Fruit fly (Drosophila melanogaster): Measurements from ENCODE around the gene CG5282.

The CG5282 gene

dm6 chr3L:20432297-20432696 lies 6.4 kb upstream of the CG5282 start, which contains the start of the genes Las and Psn (continued):
- TF ChIP-seq CG4617 (GFP tag; optimal IDR thresholded peaks at IDR 0.05; ENCODE audit: borderline replicate concordance): peak; percentile 51
- TF ChIP-seq HLH4C (GFP tag; IDR thresholded peaks at IDR 0.05; ENCODE audit: partially characterized antibody): peak; percentile 66
- TF ChIP-seq zfh1 (GFP tag; IDR thresholded peaks at IDR 0.05): no peak
- TF ChIP-seq nerfin-1 (tag; optimal IDR thresholded peaks at IDR 0.05): no peak
- no peak for TF ChIP-seq Nf-YB (GFP tag; optimal IDR thresholded peaks at IDR 0.05)
- peak; percentile 58; the same call in 1 of the 2 replicates for TF ChIP-seq hbn (GFP tag; IDR thresholded peaks at IDR 0.05; ENCODE audit: partially characterized antibody)
- TF ChIP-seq ash1 (GFP tag; optimal IDR thresholded peaks at IDR 0.05): no peak
- TF ChIP-seq CG12236 (GFP tag; optimal IDR thresholded peaks at IDR 0.05): no peak
- no peak for TF ChIP-seq twi (tag; optimal IDR thresholded peaks at IDR 0.05)
- TF ChIP-seq CG18599 (GFP tag; optimal IDR thresholded peaks at IDR 0.05): no peak
- peak; percentile 18 for TF ChIP-seq Hsf (GFP tag; optimal IDR thresholded peaks at IDR 0.05)
- peak; percentile 62 for TF ChIP-seq CG34224 (GFP tag; IDR thresholded peaks at IDR 0.05; ENCODE audit: partially characterized antibody)
- no peak for TF ChIP-seq CG10209 (GFP tag; optimal IDR thresholded peaks at IDR 0.05)
- TF ChIP-seq CG2120 (GFP tag; optimal IDR thresholded peaks at IDR 0.05): peak; percentile 52
- no peak for TF ChIP-seq salm (tag; optimal IDR thresholded peaks at IDR 0.05)
- no peak for TF ChIP-seq CG15479 (GFP tag; optimal IDR thresholded peaks at IDR 0.05)
- peak; percentile 70 for TF ChIP-seq trem (tag; optimal IDR thresholded peaks at IDR 0.05)
- TF ChIP-seq CG8359 (GFP tag; optimal IDR thresholded peaks at IDR 0.05; ENCODE audit: borderline replicate concordance): no peak
- TF ChIP-seq chinmo (GFP tag; IDR thresholded peaks at IDR 0.05; ENCODE audit: partially characterized antibody): no peak
- peak; percentile 20 for TF ChIP-seq CG15514 (GFP tag; optimal IDR thresholded peaks at IDR 0.05)
- peak; percentile 69 for TF ChIP-seq knrl (GFP tag; IDR thresholded peaks at IDR 0.05; ENCODE audit: partially characterized antibody)
- TF ChIP-seq NC2β (GFP tag; optimal IDR thresholded peaks at IDR 0.05): peak; percentile 25
- TF ChIP-seq nom (GFP tag; optimal IDR thresholded peaks at IDR 0.05): peak; percentile 13
- TF ChIP-seq NfI (GFP tag; optimal IDR thresholded peaks at IDR 0.05): no peak
- TF ChIP-seq CG7745 (tag; optimal IDR thresholded peaks at IDR 0.05): no peak
- 0 out of 2 replicates have a peak, but pooled peaks have one; percentile 40 for TF ChIP-seq ato (GFP tag; IDR thresholded peaks at IDR 0.05; ENCODE audit: partially characterized antibody)
- TF ChIP-seq eyg (GFP tag; optimal IDR thresholded peaks at IDR 0.05): no peak
- no peak for TF ChIP-seq trh (GFP tag; optimal IDR thresholded peaks at IDR 0.05)
- TF ChIP-seq crp (GFP tag; optimal IDR thresholded peaks at IDR 0.05): peak; percentile 60 to 93
- peak; percentile 48 for TF ChIP-seq nmo (GFP tag; optimal IDR thresholded peaks at IDR 0.05)
- no peak for TF ChIP-seq btn (GFP tag; optimal IDR thresholded peaks at IDR 0.05)
- TF ChIP-seq Poxn (GFP tag; IDR thresholded peaks at IDR 0.05): no peak
- TF ChIP-seq ci (GFP tag; IDR thresholded peaks at IDR 0.05): no peak
- peak; percentile 89 for TF ChIP-seq Sry-δ (GFP tag; optimal IDR thresholded peaks at IDR 0.05)
- TF ChIP-seq Bgb (GFP tag; IDR thresholded peaks at IDR 0.05; ENCODE audit: partially characterized antibody): 0 out of 2 replicates have a peak, but pooled peaks have one; percentile 32
- TF ChIP-seq pfk (GFP tag; optimal IDR thresholded peaks at IDR 0.05): no peak
- TF ChIP-seq br (optimal IDR thresholded peaks at IDR 0.05): no peak
- TF ChIP-seq CG13775 (GFP tag; optimal IDR thresholded peaks at IDR 0.05): no peak
- TF ChIP-seq Rfx (GFP tag; IDR thresholded peaks at IDR 0.05): no peak
- TF ChIP-seq unpg (GFP tag; optimal IDR thresholded peaks at IDR 0.05): no peak
- TF ChIP-seq Adf1 (GFP tag; IDR thresholded peaks at IDR 0.05): no peak
- peak; percentile 77 for TF ChIP-seq Scr (GFP tag; IDR thresholded peaks at IDR 0.05; ENCODE audit: partially characterized antibody)
- no peak for TF ChIP-seq run (tag; optimal IDR thresholded peaks at IDR 0.05)
- no peak for TF ChIP-seq kni (GFP tag; optimal IDR thresholded peaks at IDR 0.05)
- peak; percentile 16 for TF ChIP-seq CG12155 (GFP tag; optimal IDR thresholded peaks at IDR 0.05)
- no peak for TF ChIP-seq ftz-f1 (GFP tag; optimal IDR thresholded peaks at IDR 0.05)
- peak; percentile 71 for TF ChIP-seq unc-4 (GFP tag; IDR thresholded peaks at IDR 0.05; ENCODE audit: partially characterized antibody)
- 0 out of 3 replicates have a peak, but pooled peaks have one; percentile 45 for TF ChIP-seq CG6791 (GFP tag; IDR thresholded peaks at IDR 0.05; ENCODE audit: partially characterized antibody)
- TF ChIP-seq CG7987 (GFP tag; optimal IDR thresholded peaks at IDR 0.05): no peak

All from whole organism, embryonic.